Worm (Caenorhabditis elegans) whole organism, late embryonic: Measurements from ENCODE around the gene C05C8.1.

ENCODE experiments used
- C08G9.2 ChIP-seq: sonication (generic microtip); optimal IDR thresholded peaks from 2 replicates; lab custom pipeline; 2016; ENCODE audit warnings: mild to moderate bottlenecking, missing genetic modification characterization, moderate library complexity, missing compliant biosample characterization
- C38D4.7 ChIP-seq: fragments of 200-800 bp; sonication (Bioruptor generic); optimal IDR thresholded peaks from 2 replicates; lab custom pipeline; 2018; ENCODE audit warnings: mild to moderate bottlenecking, missing genetic modification characterization, moderate library complexity, missing compliant biosample characterization
- Y22D7AL.16 ChIP-seq: sonication (generic microtip); optimal IDR thresholded peaks from 2 replicates; lab custom pipeline; 2016; ENCODE audit warnings: missing genetic modification characterization, missing compliant biosample characterization
- ama-1 ChIP-seq: fragments of 150-350 bp; optimal IDR thresholded peaks from 2 replicates; lab custom pipeline; 2014
- ceh-14 ChIP-seq: sonication (generic microtip); optimal IDR thresholded peaks from 2 replicates; lab custom pipeline; 2016; ENCODE audit warnings: missing genotype, missing genetic modification characterization, missing compliant biosample characterization
- ceh-18 ChIP-seq: sonication (generic microtip); optimal IDR thresholded peaks from 2 replicates; lab custom pipeline; 2016; ENCODE audit warnings: missing genetic modification characterization, missing compliant biosample characterization
- ceh-2 ChIP-seq: sonication (generic microtip); optimal IDR thresholded peaks from 2 replicates; lab custom pipeline; 2016; ENCODE audit warnings: missing genotype, missing genetic modification characterization, missing compliant biosample characterization
- ceh-22 ChIP-seq: sonication (generic microtip); optimal IDR thresholded peaks from 2 replicates; lab custom pipeline; 2017; ENCODE audit warnings: missing biosample characterization, missing genetic modification characterization
- ceh-31 ChIP-seq: sonication (generic microtip); optimal IDR thresholded peaks from 2 replicates; lab custom pipeline; 2016; ENCODE audit warnings: missing genetic modification characterization, missing compliant biosample characterization
- ceh-34 ChIP-seq: sonication (generic microtip); optimal IDR thresholded peaks from 2 replicates; lab custom pipeline; 2016; ENCODE audit warnings: mild to moderate bottlenecking, missing genetic modification characterization, missing compliant biosample characterization
- ceh-45 ChIP-seq: fragments of 200-800 bp; sonication (Bioruptor generic); IDR thresholded peaks from 2 replicates; pipeline ENCODE4 v1.3.6; 2022; ENCODE audit warnings: missing genetic modification reagents, missing genetic modification characterization, missing compliant biosample characterization
- ceh-48 ChIP-seq: sonication (generic microtip); optimal IDR thresholded peaks from 2 replicates; lab custom pipeline; 2016; ENCODE audit warnings: missing genetic modification characterization, inconsistent platforms, missing compliant biosample characterization
- dmd-4 ChIP-seq: sonication (generic microtip); optimal IDR thresholded peaks from 2 replicates; lab custom pipeline; 2016; ENCODE audit warnings: borderline replicate concordance, missing genetic modification characterization, missing compliant biosample characterization
- dve-1 ChIP-seq: sonication (generic microtip); optimal IDR thresholded peaks from 2 replicates; lab custom pipeline; 2017; ENCODE audit warnings: antibody characterized with exemption, mild to moderate bottlenecking, missing genetic modification characterization, missing compliant biosample characterization
- elt-2 ChIP-seq: sonication (generic microtip); optimal IDR thresholded peaks from 2 replicates; lab custom pipeline; 2016; ENCODE audit warnings: missing genetic modification reagents, missing genetic modification characterization, missing compliant biosample characterization
- ets-4 ChIP-seq: sonication (generic microtip); optimal IDR thresholded peaks from 2 replicates; lab custom pipeline; 2016; ENCODE audit warnings: missing genetic modification characterization, missing compliant biosample characterization
- eyg-1 ChIP-seq: sonication (generic microtip); optimal IDR thresholded peaks from 2 replicates; lab custom pipeline; 2016; ENCODE audit warnings: missing genotype, missing genetic modification characterization, missing compliant biosample characterization
- gmeb-2 ChIP-seq: sonication (generic microtip); optimal IDR thresholded peaks from 2 replicates; lab custom pipeline; 2016; ENCODE audit warnings: missing genetic modification characterization, inconsistent platforms, missing compliant biosample characterization
- hlh-8 ChIP-seq: sonication (generic microtip); optimal IDR thresholded peaks from 2 replicates; lab custom pipeline; 2016; ENCODE audit warnings: missing genotype, missing genetic modification characterization, missing compliant biosample characterization
- lim-6 ChIP-seq: sonication (generic microtip); optimal IDR thresholded peaks from 2 replicates; lab custom pipeline; 2016; ENCODE audit warnings: missing genetic modification characterization, missing compliant biosample characterization
- mec-3 ChIP-seq: sonication (generic microtip); optimal IDR thresholded peaks from 2 replicates; lab custom pipeline; 2016; ENCODE audit warnings: borderline replicate concordance, missing genetic modification characterization, missing compliant biosample characterization
- nfya-1 ChIP-seq: sonication (generic microtip); optimal IDR thresholded peaks from 2 replicates; lab custom pipeline; 2017; ENCODE audit warnings: missing genetic modification characterization, mild to moderate bottlenecking, missing compliant biosample characterization, antibody characterized with exemption, moderate library complexity
- npax-4 ChIP-seq: sonication (generic microtip); optimal IDR thresholded peaks from 2 replicates; lab custom pipeline; 2016; ENCODE audit warnings: missing genetic modification characterization, missing compliant biosample characterization
- pag-3 ChIP-seq: sonication (generic microtip); optimal IDR thresholded peaks from 2 replicates; lab custom pipeline; 2016; ENCODE audit warnings: missing compliant biosample characterization, missing genetic modification characterization, borderline replicate concordance
- pha-2 ChIP-seq: sonication (generic microtip); optimal IDR thresholded peaks from 2 replicates; lab custom pipeline; 2017; ENCODE audit warnings: mild to moderate bottlenecking, missing genetic modification characterization, missing compliant biosample characterization
- pqm-1 ChIP-seq: sonication (generic microtip); optimal IDR thresholded peaks from 2 replicates; lab custom pipeline; 2016; ENCODE audit warnings: missing genetic modification characterization, missing compliant biosample characterization
- pros-1 ChIP-seq: fragments of 150-350 bp; optimal IDR thresholded peaks from 2 replicates; lab custom pipeline; 2014; ENCODE audit warnings: missing biosample characterization, missing genetic modification reagents, missing genetic modification characterization
- ref-2 ChIP-seq: sonication (generic microtip); optimal IDR thresholded peaks from 2 replicates; lab custom pipeline; 2016; ENCODE audit warnings: missing genetic modification characterization, missing compliant biosample characterization
- rnt-1 ChIP-seq: sonication (generic microtip); optimal IDR thresholded peaks from 2 replicates; lab custom pipeline; 2016; ENCODE audit warnings: missing genetic modification characterization, missing compliant biosample characterization
- syd-9 ChIP-seq: sonication (generic microtip); optimal IDR thresholded peaks from 2 replicates; lab custom pipeline; 2016; ENCODE audit warnings: mild to moderate bottlenecking, missing genetic modification characterization, moderate library complexity, missing compliant biosample characterization
- tbx-7 ChIP-seq: sonication (generic microtip); optimal IDR thresholded peaks from 2 replicates; lab custom pipeline; 2016; ENCODE audit warnings: missing genotype, missing genetic modification characterization, missing compliant biosample characterization
- unc-42 ChIP-seq: sonication (generic microtip); optimal IDR thresholded peaks from 2 replicates; lab custom pipeline; 2016; ENCODE audit warnings: missing genotype, missing genetic modification characterization, missing compliant biosample characterization
- unc-55 ChIP-seq: sonication (generic microtip); optimal IDR thresholded peaks from 2 replicates; lab custom pipeline; 2017; ENCODE audit warnings: missing biosample characterization, missing genetic modification reagents, missing genetic modification characterization

The C05C8.1 gene

ce11 chrV:7216016-7216415 lies 23.6 kb upstream of the C05C8.1 start:
- TF ChIP-seq ceh-31 (tag; lab: Kevin White, UChicago) (peak; percentile 5), ceh-18 (tag; lab: Kevin White, UChicago) (peak; percentile 4), ceh-2 (tag; lab: Kevin White, UChicago) (no peak), unc-42 (peak; percentile 23)

ce11 chrV:7218988-7219387 lies 20.6 kb upstream of the C05C8.1 start, which contains the start of gene C13F10.5:
Gene C13F10.5, minus strand, starts transcription at chrV:7219088.
- TF ChIP-seq npax-4 = no peak
- TF ChIP-seq unc-55 = no peak
- TF ChIP-seq gmeb-2 (tag; lab: Kevin White, UChicago) = no peak
- no peak for TF ChIP-seq ceh-45 (GFP tag; lab: Robert Waterston, UW)

- TF ChIP-seq ceh-48 (peak; percentile 75), ceh-22 (no peak), mec-3 (tag; lab: Kevin White, UChicago) (no peak), Y22D7AL.16 (no peak), pha-2 (tag; lab: Kevin White, UChicago) (no peak), unc-55 (no peak)
Observed at ce11 chrV:7220973-7221519, 18.5 kb upstream of the C05C8.1 start, which contains the start of the genes C13F10.8, C13F10.6 and kxd-1. Gene C13F10.8, minus strand, starts transcription at chrV:7221023. Gene C13F10.6, minus strand, starts transcription at chrV:7221039. Gene kxd-1, plus strand, starts transcription at chrV:7221469.

ce11 chrV:7223152-7223551 lies 16.4 kb upstream of the C05C8.1 start, which contains the start of gene C13F10.7:
Gene C13F10.7, minus strand, starts transcription at chrV:7223252.
- no peak for TF ChIP-seq ceh-22
- TF ChIP-seq rnt-1 (tag; lab: Kevin White, UChicago) = no peak
- TF ChIP-seq dmd-4 (tag; lab: Kevin White, UChicago) = no peak
- no peak for TF ChIP-seq lim-6 (tag; lab: Kevin White, UChicago)
- no peak for TF ChIP-seq Y22D7AL.16
- no peak for TF ChIP-seq mec-3 (tag; lab: Kevin White, UChicago)
- no peak for TF ChIP-seq syd-9 (tag; lab: Kevin White, UChicago)
- no peak for TF ChIP-seq hlh-8 (tag; lab: Kevin White, UChicago)
- TF ChIP-seq tbx-7 = no peak

- peak; percentile 26 for TF ChIP-seq ceh-34 (tag; lab: Kevin White, UChicago)
- TF ChIP-seq elt-2 (tag; lab: Kevin White, UChicago) = no peak
- peak; percentile 22 for TF ChIP-seq nfya-1 (tag; lab: Kevin White, UChicago)
- no peak for TF ChIP-seq ceh-2 (tag; lab: Kevin White, UChicago)
- peak; percentile 38 for TF ChIP-seq ceh-48
- TF ChIP-seq rnt-1 (tag; lab: Kevin White, UChicago) = peak; percentile 31
- peak; percentile 82 for TF ChIP-seq unc-55
- no peak for TF ChIP-seq ceh-18 (tag; lab: Kevin White, UChicago)
- peak; percentile 46 for TF ChIP-seq unc-42
- TF ChIP-seq ceh-31 (tag; lab: Kevin White, UChicago) = peak; percentile 16
Observed at ce11 chrV:7223941-7224340, 15.6 kb upstream of the C05C8.1 start, which contains the start of gene C13F10.1. Gene C13F10.1, plus strand, starts transcription at chrV:7224078.

- TF ChIP-seq Y22D7AL.16 = no peak
- TF ChIP-seq pqm-1 (tag; lab: Kevin White, UChicago) = no peak
- no peak for TF ChIP-seq rnt-1 (tag; lab: Kevin White, UChicago)
- no peak for TF ChIP-seq ets-4 (tag; lab: Kevin White, UChicago)
- TF ChIP-seq pros-1 (tag; lab: Kevin White, UChicago) = no peak
- TF ChIP-seq eyg-1 (tag; lab: Kevin White, UChicago) = no peak
- no peak for TF ChIP-seq unc-55
- no peak for TF ChIP-seq pag-3
- TF ChIP-seq lim-6 (tag; lab: Kevin White, UChicago) = no peak
- no peak for TF ChIP-seq ceh-45 (GFP tag; lab: Robert Waterston, UW)
- TF ChIP-seq C38D4.7 (GFP tag; lab: Kevin White, UChicago) = no peak
- no peak for TF ChIP-seq C08G9.2
- no peak for TF ChIP-seq tbx-7
- TF ChIP-seq dve-1 = no peak
- TF ChIP-seq ama-1 = no peak
- TF ChIP-seq ceh-18 (tag; lab: Kevin White, UChicago) = no peak
- no peak for TF ChIP-seq ceh-14
- no peak for TF ChIP-seq elt-2 (tag; lab: Kevin White, UChicago)
- no peak for TF ChIP-seq ref-2 (tag; lab: Kevin White, UChicago)
Observed at ce11 chrV:7224353-7224752, 15.2 kb upstream of the C05C8.1 start.
